Worm (Caenorhabditis elegans) whole organism, L1 larva: Measurements from ENCODE around the gene srh-67.

Experiments used
- C34B4.2 ChIP-seq: sonication (generic microtip); optimal IDR thresholded peaks from 2 replicates; lab custom pipeline; 2017; ENCODE audit warnings: mild to moderate bottlenecking, missing genetic modification characterization, missing compliant biosample characterization
- ama-1 ChIP-seq: fragments of 150-350 bp; optimal IDR thresholded peaks from 2 replicates; lab custom pipeline; 2014
- dpl-1 ChIP-seq, 3 experiments: fragments of 150-350 bp in 2 of 3; sonication (generic microtip) in 1 of 3; optimal IDR thresholded peaks; 2 replicates each; lab custom pipeline; 2014 to 2017; ENCODE audit warnings: missing biosample characterization in 3 of 3, missing genetic modification characterization in 3 of 3, missing genetic modification reagents in 3 of 3
- egl-27 ChIP-seq, 2 experiments: fragments of 150-350 bp in 1 of 2; sonication (generic microtip); optimal IDR thresholded peaks; 3 replicates each; lab custom pipeline; 2017 to 2018; ENCODE audit warnings: missing biosample characterization in 2 of 2, missing genetic modification characterization in 2 of 2, missing genetic modification reagents in 2 of 2
- lir-3 ChIP-seq: sonication (generic microtip); optimal IDR thresholded peaks from 2 replicates; lab custom pipeline; 2016; ENCODE audit warnings: mild to moderate bottlenecking, missing genetic modification characterization, moderate library complexity, missing compliant biosample characterization; ENCODE audit not compliant: poor library complexity
- mep-1 ChIP-seq: fragments of 150-350 bp; optimal IDR thresholded peaks from 2 replicates; lab custom pipeline; 2014; ENCODE audit warnings: missing biosample characterization, missing genetic modification characterization
- nhr-11 ChIP-seq: fragments of 150-350 bp; optimal IDR thresholded peaks from 2 replicates; lab custom pipeline; 2014; ENCODE audit warnings: missing biosample characterization, missing genetic modification characterization
- nhr-12 ChIP-seq: sonication (generic microtip); optimal IDR thresholded peaks from 2 replicates; lab custom pipeline; 2017; ENCODE audit warnings: missing biosample characterization, missing genetic modification characterization
- nhr-28 ChIP-seq: fragments of 150-350 bp; optimal IDR thresholded peaks from 2 replicates; lab custom pipeline; 2014; ENCODE audit warnings: missing biosample characterization, missing genetic modification characterization
- snpc-4 ChIP-seq: fragments of 150-350 bp; optimal IDR thresholded peaks from 2 replicates; lab custom pipeline; 2014; ENCODE audit warnings: missing biosample characterization, missing genetic modification characterization
- unc-62 ChIP-seq: fragments of 150-350 bp; optimal IDR thresholded peaks from 2 replicates; lab custom pipeline; 2014; ENCODE audit warnings: missing biosample characterization, missing genetic modification reagents, missing genetic modification characterization

- TF ChIP-seq snpc-4 (no peak), unc-62 (GFP tag; lab: Kevin White, UChicago) (no peak), ama-1 (lab: Kevin White, UChicago) (no peak), dpl-1 (GFP tag; optimal IDR thresholded peaks at IDR 0.05; lab: Kevin White, UChicago) (no peak), lir-3 (tag; lab: Kevin White, UChicago) (no peak), nhr-28 (tag; lab: Kevin White, UChicago) (no peak), mep-1 (tag; lab: Kevin White, UChicago) (no peak), C34B4.2 (tag; lab: Kevin White, UChicago) (no peak), nhr-11 (tag; lab: Kevin White, UChicago) (no peak), nhr-12 (tag; lab: Kevin White, UChicago) (no peak), egl-27 (tag; optimal IDR thresholded peaks at IDR 0.05; lab: Kevin White, UChicago) (no peak)
Observed at ce11 chrII:12507038-12507437, 1.7 kb upstream of the srh-67 start, which contains the start of gene srh-68.
